Fruit fly (Drosophila melanogaster): ENCODE data around the gene CG4597.

Gene CG4597

dm6 chr3L:5139312-5139711, 10.0 kb downstream of the CG4597 start, which contains the start of the genes Tcs5 and CHMP2B (continued):
- peak; percentile 100 for TF ChIP-seq CG3032 (tag; optimal IDR thresholded peaks at IDR 0.05)
- TF ChIP-seq CG8632 (GFP tag; optimal IDR thresholded peaks at IDR 0.05), result peak; percentile 100
- peak; percentile 99 for TF ChIP-seq CG1621 (tag; optimal IDR thresholded peaks at IDR 0.05)
- TF ChIP-seq vri (GFP tag; optimal IDR thresholded peaks at IDR 0.05), result peak; percentile 99
- peak; percentile 100 for TF ChIP-seq CG8319 (GFP tag; optimal IDR thresholded peaks at IDR 0.05)
- TF ChIP-seq esn (GFP tag; optimal IDR thresholded peaks at IDR 0.05), result peak; percentile 100
- TF ChIP-seq CG3919 (GFP tag; optimal IDR thresholded peaks at IDR 0.05), result peak; percentile 100
- peak; percentile 99 for TF ChIP-seq CG6276 (GFP tag; optimal IDR thresholded peaks at IDR 0.05)
- peak; percentile 100 for TF ChIP-seq Smox (GFP tag; optimal IDR thresholded peaks at IDR 0.05)
- peak; percentile 100 for TF ChIP-seq Hr39 (GFP tag; optimal IDR thresholded peaks at IDR 0.05)
- TF ChIP-seq net (GFP tag; optimal IDR thresholded peaks at IDR 0.05), result peak; percentile 100
- TF ChIP-seq CG10631 (GFP tag; optimal IDR thresholded peaks at IDR 0.05), result peak; percentile 100
- peak; percentile 98 for TF ChIP-seq Eip78C (GFP tag)
- TF ChIP-seq CG31627 (GFP tag; optimal IDR thresholded peaks at IDR 0.05), result peak; percentile 100
- TF ChIP-seq fd85E (GFP tag; optimal IDR thresholded peaks at IDR 0.05), result peak; percentile 98
- TF ChIP-seq cyc (GFP tag; optimal IDR thresholded peaks at IDR 0.05), result peak; percentile 100
- TF ChIP-seq acj6 (GFP tag; optimal IDR thresholded peaks at IDR 0.05), result peak; percentile 100
- TF ChIP-seq CG15336 (GFP tag; IDR thresholded peaks at IDR 0.05), result peak; percentile 99

dm6 chr3L:5141380-5142101, 12.2 kb downstream of the CG4597 start, which contains the start of the genes Dhrs4 and Gdap1:
Gene Dhrs4, minus strand, starts transcription at chr3L:5141646.
Gene Gdap1, plus strand, starts transcription at chr3L:5141953.
- TF ChIP-seq dac (GFP tag; optimal IDR thresholded peaks at IDR 0.05) (no peak), CG6808 (GFP tag; optimal IDR thresholded peaks at IDR 0.05) (peak; percentile 56), CG8632 (GFP tag; optimal IDR thresholded peaks at IDR 0.05) (no peak), fd59A (GFP tag; optimal IDR thresholded peaks at IDR 0.05) (no peak), ss (GFP tag; optimal IDR thresholded peaks at IDR 0.05) (peak in 1 of 2 experiments; percentile 70), Gug (GFP tag; IDR thresholded peaks at IDR 0.05) (no peak), CG6854 (GFP tag; optimal IDR thresholded peaks at IDR 0.05) (peak; percentile 33), CG15336 (GFP tag; IDR thresholded peaks at IDR 0.05) (peak; percentile 36; the same call in 1 of the 2 replicates), fkh (GFP tag; optimal IDR thresholded peaks at IDR 0.05) (peak; percentile 72), CG6276 (GFP tag; optimal IDR thresholded peaks at IDR 0.05) (peak; percentile 71), CG6163 (GFP tag; IDR thresholded peaks at IDR 0.05) (no peak), Eip78C (GFP tag) (peak; percentile 57), svp (GFP tag) (peak; percentile 87), CG8119 (GFP tag; IDR thresholded peaks at IDR 0.05) (0 out of 3 replicates have a peak, but pooled peaks have one; percentile 29), CG9139 (GFP tag; optimal IDR thresholded peaks at IDR 0.05) (peak; percentile 49), CG16779 (tag; optimal IDR thresholded peaks at IDR 0.05) (peak; percentile 16)

dm6 chr3L:5145814-5146244, 16.5 kb downstream of the CG4597 start, which contains the start of the genes Fitm and AlaRS-m:
Gene Fitm, minus strand, starts transcription at chr3L:5146063.
Gene AlaRS-m, plus strand, starts transcription at chr3L:5146098.
- TF ChIP-seq CG6854 (GFP tag; optimal IDR thresholded peaks at IDR 0.05) (peak; percentile 38), Lpt (GFP tag; optimal IDR thresholded peaks at IDR 0.05) (no peak), CG11902 (GFP tag; optimal IDR thresholded peaks at IDR 0.05) (no peak), eg (GFP tag; IDR thresholded peaks at IDR 0.05) (0 out of 3 replicates have a peak, but pooled peaks have one; percentile 18), CG11762 (GFP tag; optimal IDR thresholded peaks at IDR 0.05; ENCODE audit: insufficient read depth) (no peak), svp (GFP tag) (peak; percentile 95), CG11294 (GFP tag; IDR thresholded peaks at IDR 0.05) (no peak), Blimp-1 (GFP tag; optimal IDR thresholded peaks at IDR 0.05) (peak; percentile 97)
